Worm (Caenorhabditis elegans) whole organism, late embryonic: ENCODE measurements around the gene nhx-1.

Experiments
- C08G9.2 ChIP-seq: sonication (generic microtip); optimal IDR thresholded peaks from 2 replicates; lab custom pipeline; 2016; ENCODE audit warnings: mild to moderate bottlenecking, missing genetic modification characterization, moderate library complexity, missing compliant biosample characterization
- C38D4.7 ChIP-seq: fragments of 200-800 bp; sonication (Bioruptor generic); optimal IDR thresholded peaks from 2 replicates; lab custom pipeline; 2018; ENCODE audit warnings: mild to moderate bottlenecking, missing genetic modification characterization, moderate library complexity, missing compliant biosample characterization
- F13H6.1 ChIP-seq: sonication (generic microtip); optimal IDR thresholded peaks from 2 replicates; lab custom pipeline; 2016; ENCODE audit warnings: missing genetic modification characterization, missing compliant biosample characterization
- ceh-14 ChIP-seq: sonication (generic microtip); optimal IDR thresholded peaks from 2 replicates; lab custom pipeline; 2016; ENCODE audit warnings: missing genotype, missing genetic modification characterization, missing compliant biosample characterization
- ceh-18 ChIP-seq: sonication (generic microtip); optimal IDR thresholded peaks from 2 replicates; lab custom pipeline; 2016; ENCODE audit warnings: missing genetic modification characterization, missing compliant biosample characterization
- ceh-19 ChIP-seq: fragments of 200-800 bp; sonication (Bioruptor generic); optimal IDR thresholded peaks from 2 replicates; lab custom pipeline; 2018; ENCODE audit warnings: mild to moderate bottlenecking, missing genetic modification characterization, missing compliant biosample characterization
- ceh-2 ChIP-seq: sonication (generic microtip); optimal IDR thresholded peaks from 2 replicates; lab custom pipeline; 2016; ENCODE audit warnings: missing genotype, missing genetic modification characterization, missing compliant biosample characterization
- ceh-24 ChIP-seq: sonication (generic microtip); optimal IDR thresholded peaks from 2 replicates; lab custom pipeline; 2016; ENCODE audit warnings: mild to moderate bottlenecking, missing genetic modification characterization, missing compliant biosample characterization
- ceh-31 ChIP-seq: sonication (generic microtip); optimal IDR thresholded peaks from 2 replicates; lab custom pipeline; 2016; ENCODE audit warnings: missing genetic modification characterization, missing compliant biosample characterization
- ceh-34 ChIP-seq: sonication (generic microtip); optimal IDR thresholded peaks from 2 replicates; lab custom pipeline; 2016; ENCODE audit warnings: mild to moderate bottlenecking, missing genetic modification characterization, missing compliant biosample characterization
- ceh-48 ChIP-seq: sonication (generic microtip); optimal IDR thresholded peaks from 2 replicates; lab custom pipeline; 2016; ENCODE audit warnings: missing genetic modification characterization, inconsistent platforms, missing compliant biosample characterization
- ceh-6 ChIP-seq: fragments of 200-800 bp; sonication (Bioruptor generic); optimal IDR thresholded peaks from 2 replicates; lab custom pipeline; 2018; ENCODE audit warnings: mild to moderate bottlenecking, missing genetic modification characterization, missing compliant biosample characterization
- che-1 ChIP-seq: sonication (generic microtip); optimal IDR thresholded peaks from 2 replicates; lab custom pipeline; 2016; ENCODE audit warnings: mild to moderate bottlenecking, missing genetic modification characterization, missing compliant biosample characterization
- elt-2 ChIP-seq: sonication (generic microtip); optimal IDR thresholded peaks from 2 replicates; lab custom pipeline; 2016; ENCODE audit warnings: missing genetic modification reagents, missing genetic modification characterization, missing compliant biosample characterization
- ets-4 ChIP-seq: sonication (generic microtip); optimal IDR thresholded peaks from 2 replicates; lab custom pipeline; 2016; ENCODE audit warnings: missing genetic modification characterization, missing compliant biosample characterization
- gmeb-2 ChIP-seq: sonication (generic microtip); optimal IDR thresholded peaks from 2 replicates; lab custom pipeline; 2016; ENCODE audit warnings: missing genetic modification characterization, inconsistent platforms, missing compliant biosample characterization
- hlh-13 ChIP-seq: fragments of 200-800 bp; sonication (Bioruptor generic); optimal IDR thresholded peaks from 2 replicates; lab custom pipeline; 2018; ENCODE audit warnings: mild to moderate bottlenecking, missing genetic modification characterization, missing compliant biosample characterization
- lin-11 ChIP-seq: fragments of 200-800 bp; sonication (Bioruptor generic); optimal IDR thresholded peaks from 2 replicates; lab custom pipeline; 2018; ENCODE audit warnings: mild to moderate bottlenecking, missing genetic modification characterization, missing compliant biosample characterization
- madf-2 ChIP-seq: sonication (generic microtip); optimal IDR thresholded peaks from 2 replicates; lab custom pipeline; 2017; ENCODE audit warnings: missing genetic modification characterization, missing compliant biosample characterization
- nfya-1 ChIP-seq: sonication (generic microtip); optimal IDR thresholded peaks from 2 replicates; lab custom pipeline; 2017; ENCODE audit warnings: missing genetic modification characterization, mild to moderate bottlenecking, missing compliant biosample characterization, antibody characterized with exemption, moderate library complexity
- nhr-11 ChIP-seq: fragments of 150-350 bp; optimal IDR thresholded peaks from 2 replicates; lab custom pipeline; 2014; ENCODE audit warnings: missing biosample characterization, missing genetic modification characterization
- npax-4 ChIP-seq: sonication (generic microtip); optimal IDR thresholded peaks from 2 replicates; lab custom pipeline; 2016; ENCODE audit warnings: missing genetic modification characterization, missing compliant biosample characterization
- pax-1 ChIP-seq: fragments of 150-350 bp; optimal IDR thresholded peaks from 2 replicates; lab custom pipeline; 2014; ENCODE audit warnings: missing biosample characterization, missing genetic modification characterization
- pha-2 ChIP-seq: sonication (generic microtip); optimal IDR thresholded peaks from 2 replicates; lab custom pipeline; 2017; ENCODE audit warnings: mild to moderate bottlenecking, missing genetic modification characterization, missing compliant biosample characterization
- pha-4 ChIP-seq: fragments of 150-350 bp; optimal IDR thresholded peaks from 2 replicates; lab custom pipeline; 2018; ENCODE audit warnings: missing biosample characterization, missing genetic modification reagents, missing genetic modification characterization
- rnt-1 ChIP-seq: sonication (generic microtip); optimal IDR thresholded peaks from 2 replicates; lab custom pipeline; 2016; ENCODE audit warnings: missing genetic modification characterization, missing compliant biosample characterization
- sdc-2 ChIP-seq: sonication (generic microtip); optimal IDR thresholded peaks from 2 replicates; lab custom pipeline; 2016; ENCODE audit warnings: missing genotype, missing genetic modification characterization, missing compliant biosample characterization
- sox-2 ChIP-seq: fragments of 200-800 bp; sonication (Bioruptor generic); IDR thresholded peaks from 2 replicates; pipeline ENCODE4 v1.3.6; 2022; ENCODE audit warnings: missing genetic modification reagents, missing genetic modification characterization, missing compliant biosample characterization
- sox-4 ChIP-seq: sonication (generic microtip); optimal IDR thresholded peaks from 2 replicates; lab custom pipeline; 2017; ENCODE audit warnings: mild to moderate bottlenecking, missing genetic modification characterization, inconsistent platforms, missing compliant biosample characterization
- syd-9 ChIP-seq: sonication (generic microtip); optimal IDR thresholded peaks from 2 replicates; lab custom pipeline; 2016; ENCODE audit warnings: mild to moderate bottlenecking, missing genetic modification characterization, moderate library complexity, missing compliant biosample characterization
- tbx-2 ChIP-seq: sonication (generic microtip); optimal IDR thresholded peaks from 2 replicates; lab custom pipeline; 2016; ENCODE audit warnings: missing genetic modification characterization, missing compliant biosample characterization
- unc-3 ChIP-seq, 2 experiments: fragments of 200-800 bp in 1 of 2; sonication (Bioruptor generic) in 1 of 2; sonication (generic microtip) in 1 of 2; conservative IDR thresholded peaks in 1 of 2; optimal IDR thresholded peaks in 1 of 2; 2 replicates each; pipeline versions ENCODE4 v1.3.6 to Lab custom; 2016 to 2022; ENCODE audit warnings: missing compliant biosample characterization in 2 of 2, missing genetic modification characterization in 2 of 2, missing genetic modification reagents in 1 of 2
- unc-42 ChIP-seq: sonication (generic microtip); optimal IDR thresholded peaks from 2 replicates; lab custom pipeline; 2016; ENCODE audit warnings: missing genotype, missing genetic modification characterization, missing compliant biosample characterization
- unc-55 ChIP-seq: sonication (generic microtip); optimal IDR thresholded peaks from 2 replicates; lab custom pipeline; 2017; ENCODE audit warnings: missing biosample characterization, missing genetic modification reagents, missing genetic modification characterization
- unc-86 ChIP-seq: sonication (generic microtip); optimal IDR thresholded peaks from 2 replicates; lab custom pipeline; 2016; ENCODE audit warnings: missing genetic modification characterization, missing compliant biosample characterization

nhx-1 gene

ce11 chrX:16028980-16029379 is 12.1 kb downstream of the nhx-1 start:
- no peak for TF ChIP-seq rnt-1
- no peak for TF ChIP-seq che-1
- no peak for TF ChIP-seq unc-3 (GFP tag; conservative IDR thresholded peaks at IDR 0.05; lab: Robert Waterston, UW)
- TF ChIP-seq unc-3 (tag; optimal IDR thresholded peaks at IDR 0.05; lab: Kevin White, UChicago), result no peak
- no peak for TF ChIP-seq ceh-2 (tag; lab: Kevin White, UChicago)
- TF ChIP-seq gmeb-2 (tag; lab: Kevin White, UChicago), result no peak
- TF ChIP-seq npax-4 (tag; lab: Kevin White, UChicago), result no peak
- TF ChIP-seq ceh-19 (GFP tag; lab: Kevin White, UChicago), result no peak
- no peak for TF ChIP-seq unc-55 (GFP tag; lab: Kevin White, UChicago)
- TF ChIP-seq sox-4 (tag; lab: Kevin White, UChicago), result no peak
- no peak for TF ChIP-seq ceh-24 (tag; lab: Kevin White, UChicago)
- TF ChIP-seq ceh-31 (tag; lab: Kevin White, UChicago), result no peak
- TF ChIP-seq F13H6.1, result no peak

DNA sequence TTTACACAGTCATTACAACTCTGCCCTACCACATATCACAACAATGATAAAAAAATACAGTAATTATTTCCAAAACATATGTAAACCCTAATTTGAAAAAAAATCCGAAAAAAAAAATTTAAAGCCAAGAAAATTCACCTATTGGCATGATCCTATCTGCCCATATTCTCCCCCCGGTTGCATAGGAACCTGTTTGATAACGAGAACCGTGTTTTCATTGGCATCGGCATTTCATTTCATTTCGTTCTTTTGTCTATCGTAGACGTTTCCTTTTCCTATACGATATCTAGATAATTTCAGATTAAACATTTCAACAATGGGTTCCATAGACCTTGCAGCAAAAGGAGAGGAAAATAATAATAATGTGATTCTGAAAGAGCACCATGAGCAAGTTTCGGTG is 13.6 kb downstream of the nhx-1 start, which contains the start of gene mboa-1:
Gene mboa-1 (plus strand): TSS at position 301 of the 400 bp plus-strand sequence.
- no peak for TF ChIP-seq syd-9 (tag; lab: Kevin White, UChicago)
- no peak for TF ChIP-seq nfya-1 (tag; lab: Kevin White, UChicago)
- TF ChIP-seq sox-4 (tag; lab: Kevin White, UChicago), result no peak
- no peak for TF ChIP-seq sox-2
- TF ChIP-seq nhr-11 (tag; lab: Kevin White, UChicago), result no peak
- TF ChIP-seq ceh-48 (tag; lab: Kevin White, UChicago), result no peak

DNA sequence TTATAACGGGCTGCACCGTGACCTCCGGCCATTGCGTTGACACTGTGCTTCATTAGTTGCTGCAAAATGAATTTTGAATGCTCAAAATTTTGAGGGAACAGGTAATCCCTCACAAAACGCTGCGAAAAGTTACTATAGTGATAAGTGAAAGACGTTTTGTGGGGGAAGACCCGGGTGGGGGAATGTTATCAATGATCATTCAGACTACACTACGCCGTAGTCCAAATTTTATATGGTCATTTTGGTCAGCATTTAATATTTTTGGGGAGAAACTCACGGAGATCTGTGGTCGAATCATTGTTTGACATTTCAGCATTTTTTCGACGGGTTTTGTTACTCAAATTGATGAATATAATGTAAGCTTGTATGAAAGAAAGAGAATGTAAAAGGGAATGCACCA is 22.3 kb downstream of the nhx-1 start:
- TF ChIP-seq ceh-31 (tag; lab: Kevin White, UChicago) (no peak), sox-4 (tag; lab: Kevin White, UChicago) (no peak), pha-4 (tag; lab: Kevin White, UChicago) (no peak), pax-1 (no peak), ceh-18 (tag; lab: Kevin White, UChicago) (no peak), hlh-13 (GFP tag; lab: Kevin White, UChicago) (no peak), C38D4.7 (no peak), lin-11 (no peak), ceh-6 (no peak), pha-2 (tag; lab: Kevin White, UChicago) (no peak), ceh-19 (GFP tag; lab: Kevin White, UChicago) (no peak), madf-2 (tag; lab: Kevin White, UChicago) (no peak)

ce11 chrX:16040207-16040716 is 23.3 kb downstream of the nhx-1 start, which contains the start of gene B0395.3:
B0395.3 (minus strand) TSS chrX:16040257.
- TF ChIP-seq ceh-31 (tag; lab: Kevin White, UChicago) (peak; percentile 49), ceh-19 (GFP tag; lab: Kevin White, UChicago) (no peak), C08G9.2 (tag; lab: Kevin White, UChicago) (no peak), lin-11 (peak; percentile 24), che-1 (peak; percentile 50), ceh-34 (tag; lab: Kevin White, UChicago) (no peak), unc-42 (tag; lab: Kevin White, UChicago) (peak; percentile 78), ceh-14 (peak; percentile 6), sdc-2 (tag; lab: Kevin White, UChicago) (peak; percentile 53), nfya-1 (tag; lab: Kevin White, UChicago) (no peak), sox-4 (tag; lab: Kevin White, UChicago) (peak; percentile 2), tbx-2 (peak; percentile 32)

DNA sequence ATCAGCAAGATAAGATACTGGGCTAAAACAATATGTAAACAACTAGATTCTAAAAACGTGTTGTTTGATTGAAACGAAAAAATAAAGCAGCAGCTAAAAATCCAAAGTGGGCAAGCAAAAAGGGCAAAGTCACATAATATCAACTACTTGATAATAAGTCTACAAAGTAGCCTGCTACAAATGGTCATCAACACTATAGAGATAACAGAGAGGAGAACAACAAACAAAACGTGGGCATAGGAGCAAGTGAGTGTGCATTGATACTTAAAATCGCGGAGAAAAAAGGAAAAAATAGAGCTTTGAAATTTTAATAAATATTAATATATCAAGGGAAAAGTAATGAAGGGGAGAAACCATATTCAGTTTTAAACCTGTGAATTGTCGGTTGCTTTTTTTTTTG is 24.9 kb downstream of the nhx-1 start:
- no peak for TF ChIP-seq unc-86 (tag; lab: Kevin White, UChicago)
- peak; percentile 6 for TF ChIP-seq elt-2
- TF ChIP-seq ets-4 (tag; lab: Kevin White, UChicago), result no peak
- TF ChIP-seq, all 69 proteins: peak for 1
